Fruit fly (Drosophila melanogaster) whole organism, larva: ENCODE results near the gene RpL40.

Source experiments
- noc ChIP-seq: fragments of 200-800 bp; sonication (Bioruptor generic); optimal IDR thresholded peaks from 3 replicates; lab custom pipeline; 2019; ENCODE audit warnings: missing biosample characterization, mild to moderate bottlenecking, missing genetic modification characterization, moderate library complexity

RpL40 gene

dm6 chr2L:4222921-4223279 is 4.6 kb upstream of the RpL40 start:
- TF ChIP-seq noc (tag; lab: Kevin White, UChicago): peak; percentile 43

- peak; percentile 66 for TF ChIP-seq noc (tag; lab: Kevin White, UChicago)
These were observed 3.2 kb upstream of the RpL40 start for dm6 chr2L:4224158-4224799.

DNA sequence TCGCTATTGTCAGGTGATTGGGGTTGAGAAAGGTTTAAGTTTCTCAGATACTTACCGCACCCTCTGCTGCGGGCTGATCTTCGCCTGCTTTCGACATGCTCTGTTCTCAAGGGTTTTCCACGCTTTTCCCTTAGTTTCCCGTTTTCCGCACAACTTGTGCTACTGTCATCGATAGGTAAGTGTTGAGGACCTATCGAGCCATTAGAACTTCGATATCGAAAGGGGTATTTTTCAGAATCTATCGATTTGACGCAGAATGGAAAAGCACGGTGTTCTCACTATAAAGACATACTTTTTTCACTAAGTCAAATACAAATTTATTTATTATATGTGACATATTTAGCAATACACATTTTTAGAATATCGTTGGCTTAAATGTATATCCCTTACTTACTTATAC is 707 bp upstream of the RpL40 start, which contains the start of gene CG3702:
CG3702 (minus strand) TSS at position 306 of the 400 bp plus-strand sequence.
- no peak for TF ChIP-seq noc (tag; lab: Kevin White, UChicago)

DNA sequence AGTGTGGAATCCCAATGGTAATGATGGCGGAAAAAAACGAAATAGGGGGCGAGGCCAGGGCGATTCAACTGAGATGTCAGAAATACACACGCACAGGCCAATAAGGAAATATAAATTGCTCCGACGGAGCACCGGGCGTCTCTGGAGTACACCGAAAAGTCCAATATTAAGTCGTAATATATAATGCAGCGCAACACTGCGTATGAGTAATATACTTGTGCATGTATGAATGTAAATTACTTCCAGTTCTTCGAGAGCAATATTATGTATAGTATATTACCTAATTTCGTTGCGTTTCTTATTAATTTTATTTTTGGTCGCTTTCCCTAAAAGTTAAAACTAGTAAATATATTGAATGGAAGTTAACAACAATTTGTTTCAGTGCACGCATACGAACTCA is 3.1 kb downstream of the RpL40 start:
- TF ChIP-seq noc (tag; lab: Kevin White, UChicago): no peak

DNA sequence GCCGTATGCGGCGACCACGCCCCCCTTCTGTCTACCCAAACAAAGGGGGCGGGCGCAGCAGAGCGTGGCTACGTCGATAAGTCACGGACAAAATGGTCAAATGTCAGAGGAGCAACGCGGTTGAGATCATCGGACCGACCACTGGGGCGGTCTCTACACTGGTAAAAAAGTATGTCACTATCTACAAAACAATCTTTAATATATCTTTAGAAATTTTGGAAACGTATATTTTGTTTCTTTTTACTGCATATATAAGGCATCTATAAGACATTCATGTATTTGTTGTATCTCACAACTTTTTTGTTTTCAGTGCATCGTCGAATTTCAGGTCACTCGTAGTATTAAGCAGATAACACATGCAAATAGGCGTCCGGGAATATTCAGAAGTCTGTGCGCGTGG is 14.0 kb downstream of the RpL40 start:
- TF ChIP-seq noc (tag; lab: Kevin White, UChicago): no peak

DNA sequence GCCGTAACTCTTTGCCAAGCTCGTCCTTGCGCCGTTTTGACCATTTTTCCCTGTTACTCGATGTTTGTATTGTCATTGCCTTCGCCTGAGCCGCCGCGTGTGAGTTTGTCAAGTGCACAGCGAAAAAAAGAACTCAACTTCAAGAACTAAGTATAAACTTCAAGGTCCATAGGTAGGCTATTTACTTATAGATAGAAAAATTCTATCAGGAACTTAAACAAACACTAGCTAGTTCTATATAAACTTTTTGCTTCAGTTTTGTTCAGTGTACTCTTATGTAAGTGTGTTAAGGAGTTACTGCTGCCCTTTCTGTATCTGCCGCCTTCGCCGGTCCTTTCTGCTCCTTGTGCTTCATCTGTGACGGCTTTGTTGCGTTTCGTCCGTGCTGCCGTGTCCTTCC is 18.9 kb downstream of the RpL40 start:
- no peak for TF ChIP-seq noc (tag; lab: Kevin White, UChicago)

- no peak for TF ChIP-seq noc (tag; lab: Kevin White, UChicago)
These were observed 20.8 kb downstream of the RpL40 start for dm6 chr2L:4248314-4248713.

DNA sequence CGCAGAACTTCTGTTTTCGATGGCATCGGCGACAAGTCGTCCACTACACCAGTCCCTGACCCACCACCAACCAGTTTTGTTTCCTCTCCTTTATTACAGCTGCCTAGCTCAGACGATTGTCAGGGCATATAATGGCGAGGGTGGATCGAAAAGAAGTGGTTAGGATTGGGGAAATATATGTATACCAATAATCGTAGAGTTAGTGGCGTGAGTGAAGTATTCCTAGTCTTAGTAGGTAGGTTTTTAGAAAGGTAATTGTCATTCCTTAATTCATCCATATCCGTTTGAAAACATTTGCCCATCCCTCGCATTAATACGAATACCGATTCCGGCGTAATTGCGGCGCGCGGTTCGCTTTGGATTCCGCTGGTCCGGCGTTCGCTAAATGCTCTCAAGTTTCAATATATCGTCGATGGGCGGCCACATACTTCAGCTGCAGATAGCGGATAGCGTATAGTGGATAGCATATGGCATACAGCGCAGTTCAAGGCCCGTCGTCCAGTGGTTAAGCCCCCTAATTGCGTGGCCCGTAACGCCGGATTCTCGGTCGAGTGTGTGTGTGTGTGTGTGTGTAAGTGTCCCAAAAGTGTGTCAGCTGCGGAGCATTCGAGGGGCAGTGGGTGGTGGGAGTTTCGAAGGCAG is 25.5 kb downstream of the RpL40 start:
- no peak for TF ChIP-seq noc (tag; lab: Kevin White, UChicago)

DNA sequence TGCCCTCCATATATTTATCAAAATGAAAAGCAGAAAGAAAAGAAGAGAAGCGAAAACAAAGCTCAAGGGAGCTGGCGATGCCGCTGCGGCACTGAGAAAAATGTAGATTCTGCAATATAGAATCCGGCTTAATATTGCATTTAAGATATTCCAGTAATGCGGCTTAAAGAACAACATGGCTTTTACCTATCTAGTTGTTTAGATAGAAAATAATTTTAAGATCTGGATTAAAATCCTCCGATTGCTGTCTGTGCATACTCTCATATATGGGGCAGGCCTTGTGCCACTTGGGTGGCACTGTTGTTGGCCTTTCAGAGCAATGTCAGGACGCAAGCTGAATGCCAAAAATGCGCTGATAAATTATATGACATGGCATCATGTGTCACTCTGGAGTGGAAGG is 27.4 kb downstream of the RpL40 start:
- TF ChIP-seq noc (tag; lab: Kevin White, UChicago): no peak

- TF ChIP-seq noc (tag; lab: Kevin White, UChicago): no peak
These were observed 29.8 kb downstream of the RpL40 start, which contains the start of gene CG15425 for dm6 chr2L:4257272-4257671. CG15425 (plus strand) TSS chr2L:4257572.
